Worm (Caenorhabditis elegans): ENCODE measurements around the gene Y47A7.2.

Y47A7.2 gene

DNA sequence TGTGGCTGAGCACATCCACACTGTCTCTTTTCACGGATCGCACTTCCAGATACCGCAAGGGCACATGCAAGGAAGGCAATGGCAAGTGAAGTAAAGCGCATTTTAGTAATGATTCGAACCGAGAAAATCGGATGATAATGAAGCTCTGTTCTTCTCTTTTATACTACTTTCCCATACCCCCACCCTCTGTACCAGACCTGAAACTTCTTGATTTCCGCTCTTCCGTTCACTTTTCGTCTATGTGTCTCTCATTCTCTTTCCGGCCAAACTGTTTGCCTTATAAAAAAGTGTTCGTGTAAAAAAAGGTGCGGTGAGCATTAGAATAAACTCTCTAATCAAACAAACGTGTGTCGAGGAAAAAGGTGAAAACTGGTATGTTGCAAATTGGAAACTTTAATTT is 36.3 kb downstream of the Y47A7.2 start, which contains the start of gene abu-6:
Gene abu-6 (minus strand): TSS at position 101 of the 400 bp plus-strand sequence.
- TF ChIP-seq hmg-4 (GFP tag; optimal IDR thresholded peaks at IDR 0.05) (no peak), ceh-13 (GFP tag; optimal IDR thresholded peaks at IDR 0.05) (no peak), scrt-1 (GFP tag; IDR thresholded peaks at IDR 0.05) (no peak), B0310.2 (tag; optimal IDR thresholded peaks at IDR 0.05) (no peak), flt-1 (GFP tag; IDR thresholded peaks at IDR 0.05) (no peak), pes-1 (GFP tag; IDR thresholded peaks at IDR 0.05) (no peak), tbx-37 (GFP tag; conservative IDR thresholded peaks at IDR 0.05) (no peak), F13C5.2 (tag; optimal IDR thresholded peaks at IDR 0.05) (no peak), hmbx-1 (tag; optimal IDR thresholded peaks at IDR 0.05) (no peak), tra-4 (tag; optimal IDR thresholded peaks at IDR 0.05) (no peak), sea-1 (GFP tag; conservative IDR thresholded peaks at IDR 0.05) (no peak), hnd-1 (tag; optimal IDR thresholded peaks at IDR 0.05) (no peak), aly-1 (tag; optimal IDR thresholded peaks at IDR 0.05) (no peak), tbx-11 (GFP tag; IDR thresholded peaks at IDR 0.05) (no peak), ceh-36 (tag; optimal IDR thresholded peaks at IDR 0.05) (no peak), ama-1 (optimal IDR thresholded peaks at IDR 0.05) (no peak), ets-7 (tag; optimal IDR thresholded peaks at IDR 0.05) (no peak)

DNA sequence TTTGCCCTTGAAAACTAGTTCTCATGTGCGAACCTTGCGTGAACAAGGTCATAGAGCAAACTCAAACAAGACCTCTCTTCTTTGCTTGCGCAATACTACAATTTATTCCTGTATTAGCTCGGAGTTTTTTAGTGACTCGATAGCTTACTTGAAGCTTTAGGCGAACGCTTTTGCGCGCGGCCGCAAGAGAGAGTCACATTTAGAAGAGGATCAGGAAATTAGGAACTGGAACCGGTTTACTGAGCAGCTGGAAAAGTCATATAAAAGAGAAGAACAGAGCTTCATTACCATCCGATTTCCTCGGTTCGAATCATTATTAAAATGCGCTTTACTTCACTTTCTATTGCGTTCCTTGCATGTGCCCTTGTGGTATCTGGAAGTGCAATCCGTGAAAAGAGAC is 39.8 kb downstream of the Y47A7.2 start, which contains the start of gene abu-15:
Gene abu-15 (plus strand): TSS at position 301 of the 400 bp plus-strand sequence.
- no peak for TF ChIP-seq tbx-37 (GFP tag; conservative IDR thresholded peaks at IDR 0.05)
- no peak for TF ChIP-seq aly-1 (tag; optimal IDR thresholded peaks at IDR 0.05)
- no peak for TF ChIP-seq hmbx-1 (tag; optimal IDR thresholded peaks at IDR 0.05)
- TF ChIP-seq tra-4 (tag; optimal IDR thresholded peaks at IDR 0.05), result no peak
- no peak for TF ChIP-seq flt-1 (GFP tag; IDR thresholded peaks at IDR 0.05)
- TF ChIP-seq B0310.2 (tag; optimal IDR thresholded peaks at IDR 0.05), result no peak
- no peak for TF ChIP-seq sea-1 (GFP tag; conservative IDR thresholded peaks at IDR 0.05)
- no peak for TF ChIP-seq hnd-1 (tag; optimal IDR thresholded peaks at IDR 0.05)
- TF ChIP-seq F13C5.2 (tag; optimal IDR thresholded peaks at IDR 0.05), result no peak
- no peak for TF ChIP-seq ama-1 (optimal IDR thresholded peaks at IDR 0.05)
- TF ChIP-seq ets-7 (tag; optimal IDR thresholded peaks at IDR 0.05), result no peak
- TF ChIP-seq scrt-1 (GFP tag; IDR thresholded peaks at IDR 0.05), result no peak
- TF ChIP-seq tbx-11 (GFP tag; IDR thresholded peaks at IDR 0.05), result no peak
- TF ChIP-seq ceh-36 (tag; optimal IDR thresholded peaks at IDR 0.05), result no peak
- no peak for TF ChIP-seq pes-1 (GFP tag; IDR thresholded peaks at IDR 0.05)
- TF ChIP-seq ceh-13 (GFP tag; optimal IDR thresholded peaks at IDR 0.05), result no peak
- TF ChIP-seq hmg-4 (GFP tag; optimal IDR thresholded peaks at IDR 0.05), result no peak

DNA sequence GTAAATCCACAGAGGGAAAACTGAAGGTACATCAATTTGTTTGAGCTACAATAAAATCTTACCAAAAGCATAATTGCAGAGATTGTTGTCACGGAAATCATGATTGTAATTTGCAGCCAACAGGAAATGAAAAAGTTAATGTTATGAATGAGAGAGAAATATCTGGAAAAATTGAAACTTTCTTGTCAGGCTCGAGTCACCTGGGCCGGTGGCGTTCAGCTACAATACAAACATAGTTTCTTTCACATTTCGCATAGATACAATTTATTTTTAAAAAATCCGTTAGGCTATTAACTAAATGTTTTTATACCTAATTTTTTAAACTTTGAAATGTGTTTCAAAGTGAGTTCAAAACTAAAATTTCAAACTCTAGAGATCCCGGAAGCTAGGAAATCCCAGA is 40.5 kb downstream of the Y47A7.2 start, which contains the start of gene srx-39:
Gene srx-39 (minus strand): TSS at position 101 of the 400 bp plus-strand sequence.
- TF ChIP-seq tbx-11 (GFP tag; IDR thresholded peaks at IDR 0.05) (no peak), ets-7 (tag; optimal IDR thresholded peaks at IDR 0.05) (no peak), tbx-37 (GFP tag; conservative IDR thresholded peaks at IDR 0.05) (no peak), hmbx-1 (tag; optimal IDR thresholded peaks at IDR 0.05) (no peak), ceh-13 (GFP tag; optimal IDR thresholded peaks at IDR 0.05) (no peak), flt-1 (GFP tag; IDR thresholded peaks at IDR 0.05) (no peak), hnd-1 (tag; optimal IDR thresholded peaks at IDR 0.05) (no peak), tra-4 (tag; optimal IDR thresholded peaks at IDR 0.05) (no peak), F13C5.2 (tag; optimal IDR thresholded peaks at IDR 0.05) (no peak), sea-1 (GFP tag; conservative IDR thresholded peaks at IDR 0.05) (no peak), pes-1 (GFP tag; IDR thresholded peaks at IDR 0.05) (no peak)

DNA sequence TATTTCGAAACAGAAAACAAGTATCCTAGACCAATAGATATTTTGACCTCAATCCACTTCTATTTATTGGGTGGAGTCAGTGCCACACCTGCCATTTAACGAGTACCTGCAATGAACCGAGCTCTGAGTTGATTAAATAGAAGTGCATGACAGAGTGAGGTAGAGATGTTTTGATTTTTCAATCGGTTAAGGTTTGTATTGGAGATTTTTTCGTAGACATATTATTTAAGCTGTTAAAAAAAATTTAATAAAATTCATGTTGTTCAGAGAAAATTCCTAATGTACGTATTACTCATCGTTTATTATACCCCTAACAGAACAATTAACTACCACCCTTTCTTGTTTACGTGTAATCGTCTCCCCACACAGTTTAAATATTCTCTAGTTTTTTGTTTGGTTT is 42.6 kb downstream of the Y47A7.2 start, which contains the start of gene srx-38:
Gene srx-38 (minus strand): TSS at position 101 of the 400 bp plus-strand sequence.
- TF ChIP-seq F13C5.2 (tag; optimal IDR thresholded peaks at IDR 0.05) (no peak), ets-7 (tag; optimal IDR thresholded peaks at IDR 0.05) (no peak), ceh-13 (GFP tag; optimal IDR thresholded peaks at IDR 0.05) (no peak), ama-1 (optimal IDR thresholded peaks at IDR 0.05) (no peak), tra-4 (tag; optimal IDR thresholded peaks at IDR 0.05) (no peak), ceh-36 (tag; optimal IDR thresholded peaks at IDR 0.05) (no peak), aly-1 (tag; optimal IDR thresholded peaks at IDR 0.05) (no peak), hmbx-1 (tag; optimal IDR thresholded peaks at IDR 0.05) (no peak), pes-1 (GFP tag; IDR thresholded peaks at IDR 0.05) (no peak), hnd-1 (tag; optimal IDR thresholded peaks at IDR 0.05) (no peak), tbx-37 (GFP tag; conservative IDR thresholded peaks at IDR 0.05) (no peak), tbx-11 (GFP tag; IDR thresholded peaks at IDR 0.05) (no peak), B0310.2 (tag; optimal IDR thresholded peaks at IDR 0.05) (no peak), sea-1 (GFP tag; conservative IDR thresholded peaks at IDR 0.05) (no peak)

DNA sequence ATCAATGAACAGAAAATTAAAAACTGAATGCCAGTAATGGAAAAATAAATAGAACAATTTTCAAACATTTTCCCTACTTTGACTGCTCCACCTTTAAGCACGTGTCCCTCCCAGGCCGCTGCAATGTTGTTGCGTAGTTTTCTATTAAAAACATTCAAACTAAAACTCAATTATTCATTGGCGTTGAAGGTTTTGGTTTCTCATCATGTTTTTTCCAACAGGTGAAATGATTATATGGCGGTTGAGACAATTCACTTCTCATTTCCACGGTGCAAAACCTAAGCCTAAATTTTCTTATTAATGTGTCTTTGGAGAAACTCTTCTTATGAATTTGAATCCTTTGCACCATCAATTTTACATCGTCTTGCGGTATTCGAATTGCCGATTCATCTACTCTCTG is 47.3 kb downstream of the Y47A7.2 start, which contains the start of gene srh-130:
Gene srh-130 (plus strand): TSS at position 301 of the 400 bp plus-strand sequence.
- TF ChIP-seq ceh-13 (GFP tag; optimal IDR thresholded peaks at IDR 0.05), result no peak
- TF ChIP-seq hmg-4 (GFP tag; optimal IDR thresholded peaks at IDR 0.05), result no peak
- TF ChIP-seq flt-1 (GFP tag; IDR thresholded peaks at IDR 0.05), result no peak
- no peak for TF ChIP-seq scrt-1 (GFP tag; IDR thresholded peaks at IDR 0.05)
- no peak for TF ChIP-seq tra-4 (tag; optimal IDR thresholded peaks at IDR 0.05)
- no peak for TF ChIP-seq tbx-37 (GFP tag; conservative IDR thresholded peaks at IDR 0.05)
- no peak for TF ChIP-seq ceh-36 (tag; optimal IDR thresholded peaks at IDR 0.05)
- TF ChIP-seq F13C5.2 (tag; optimal IDR thresholded peaks at IDR 0.05), result no peak
- no peak for TF ChIP-seq ama-1 (optimal IDR thresholded peaks at IDR 0.05)
- no peak for TF ChIP-seq B0310.2 (tag; optimal IDR thresholded peaks at IDR 0.05)

DNA sequence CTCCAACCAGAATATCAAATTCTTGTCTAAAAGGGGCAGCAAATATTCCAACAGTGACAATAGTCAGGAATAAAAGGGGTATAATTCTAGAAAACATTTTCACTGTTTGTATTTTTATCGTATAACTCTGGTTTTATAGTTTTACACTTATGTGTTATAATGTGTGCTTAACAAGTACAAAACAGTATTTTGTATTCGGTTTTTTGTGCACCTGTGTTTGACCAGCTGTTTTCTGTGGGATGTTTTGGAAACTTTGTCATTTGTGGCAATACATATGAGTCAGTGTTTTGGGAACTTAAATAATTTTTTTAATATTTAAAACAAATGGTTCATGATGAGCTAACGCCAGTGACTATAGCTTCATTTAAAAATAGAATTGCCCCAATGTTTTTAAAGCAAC is 51.7 kb downstream of the Y47A7.2 start, which contains the start of gene F14F9.6:
Gene F14F9.6 (minus strand): TSS at position 101 of the 400 bp plus-strand sequence.
- TF ChIP-seq tra-4 (tag; optimal IDR thresholded peaks at IDR 0.05) (no peak), ceh-36 (tag; optimal IDR thresholded peaks at IDR 0.05) (no peak), tbx-11 (GFP tag; IDR thresholded peaks at IDR 0.05) (no peak), sea-1 (GFP tag; conservative IDR thresholded peaks at IDR 0.05) (no peak), hmg-4 (GFP tag; optimal IDR thresholded peaks at IDR 0.05) (no peak), pes-1 (GFP tag; IDR thresholded peaks at IDR 0.05) (no peak), scrt-1 (GFP tag; IDR thresholded peaks at IDR 0.05) (no peak), hmbx-1 (tag; optimal IDR thresholded peaks at IDR 0.05) (no peak), hnd-1 (tag; optimal IDR thresholded peaks at IDR 0.05) (no peak), ets-7 (tag; optimal IDR thresholded peaks at IDR 0.05) (no peak), tbx-37 (GFP tag; conservative IDR thresholded peaks at IDR 0.05) (no peak), flt-1 (GFP tag; IDR thresholded peaks at IDR 0.05) (no peak), B0310.2 (tag; optimal IDR thresholded peaks at IDR 0.05) (no peak), ceh-13 (GFP tag; optimal IDR thresholded peaks at IDR 0.05) (no peak), aly-1 (tag; optimal IDR thresholded peaks at IDR 0.05) (no peak), ama-1 (optimal IDR thresholded peaks at IDR 0.05) (no peak), F13C5.2 (tag; optimal IDR thresholded peaks at IDR 0.05) (no peak)

All from whole organism, early embryonic.